Fruit fly (Drosophila melanogaster) whole organism, embryonic: Measurements from ENCODE around the gene 5-HT2B.

Experiments used
- B-H1 ChIP-seq: fragments of 200-800 bp; sonication (Bioruptor generic); IDR thresholded peaks from 3 replicates; pipeline ENCODE4 v1.3.6; 2022; ENCODE audit warnings: missing biosample characterization, missing genetic modification characterization
- BtbVII ChIP-seq: fragments of 200-800 bp; sonication (Bioruptor generic); optimal IDR thresholded peaks from 3 replicates; lab custom pipeline; 2017; ENCODE audit warnings: missing biosample characterization, mild to moderate bottlenecking, missing genetic modification characterization
- CG10431 ChIP-seq: fragments of 200-800 bp; sonication (Bioruptor generic); optimal IDR thresholded peaks from 3 replicates; lab custom pipeline; 2018; ENCODE audit warnings: missing biosample characterization, mild to moderate bottlenecking, missing genetic modification characterization
- CG12659 ChIP-seq: fragments of 200-800 bp; sonication (Bioruptor generic); optimal IDR thresholded peaks from 3 replicates; lab custom pipeline; 2017; ENCODE audit warnings: mild to moderate bottlenecking, missing biosample characterization, missing genetic modification reagents, missing genetic modification characterization
- CG14860 ChIP-seq: fragments of 200-800 bp; sonication (Bioruptor generic); IDR thresholded peaks from 3 replicates; pipeline ENCODE4 v1.3.6; 2022; ENCODE audit warnings: missing biosample characterization, missing genetic modification characterization; ENCODE audit not compliant: partially characterized antibody
- CG16813 ChIP-seq: fragments of 200-800 bp; sonication (Bioruptor generic); IDR thresholded peaks from 3 replicates; pipeline ENCODE4 v1.3.6; 2022; ENCODE audit warnings: missing biosample characterization, missing genetic modification characterization; ENCODE audit not compliant: partially characterized antibody
- CG17328 ChIP-seq: fragments of 200-800 bp; sonication (Bioruptor generic); IDR thresholded peaks from 2 replicates; pipeline ENCODE4 v1.3.6; 2022; ENCODE audit warnings: missing biosample characterization, missing genetic modification characterization
- CG17912 ChIP-seq: fragments of 200-800 bp; sonication (Bioruptor generic); optimal IDR thresholded peaks from 2 replicates; lab custom pipeline; 2018; ENCODE audit warnings: missing biosample characterization, mild to moderate bottlenecking, missing genetic modification characterization
- CG18599 ChIP-seq: fragments of 200-800 bp; sonication (Bioruptor generic); optimal IDR thresholded peaks from 3 replicates; lab custom pipeline; 2017; ENCODE audit warnings: missing biosample characterization, missing genetic modification characterization, mild to moderate bottlenecking, moderate library complexity, missing genetic modification reagents
- CG18619 ChIP-seq: fragments of 200-800 bp; sonication (Bioruptor generic); optimal IDR thresholded peaks from 3 replicates; lab custom pipeline; 2017; ENCODE audit warnings: missing biosample characterization, mild to moderate bottlenecking, missing genetic modification characterization
- CG2120 ChIP-seq: fragments of 200-800 bp; sonication (Bioruptor generic); optimal IDR thresholded peaks from 3 replicates; lab custom pipeline; 2016; ENCODE audit warnings: missing biosample characterization, missing genetic modification characterization
- CG2202 ChIP-seq: fragments of 200-800 bp; sonication (Bioruptor generic); optimal IDR thresholded peaks from 2 replicates; lab custom pipeline; 2018; ENCODE audit warnings: missing biosample characterization, mild to moderate bottlenecking, missing genetic modification characterization
- CG31224 ChIP-seq: fragments of 200-800 bp; sonication (Bioruptor generic); IDR thresholded peaks from 2 replicates; pipeline ENCODE4 v1.3.6; 2022; ENCODE audit warnings: missing biosample characterization, missing genetic modification characterization
- CG31388 ChIP-seq: fragments of 200-800 bp; sonication (Bioruptor generic); optimal IDR thresholded peaks from 2 replicates; lab custom pipeline; 2016; ENCODE audit warnings: missing biosample characterization, missing genetic modification characterization
- CG31441 ChIP-seq: fragments of 200-800 bp; sonication (Bioruptor generic); IDR thresholded peaks from 2 replicates; pipeline ENCODE4 v1.3.6; 2022; ENCODE audit warnings: missing biosample characterization, missing genetic modification characterization
- CG33557 ChIP-seq: fragments of 200-800 bp; sonication (Bioruptor generic); optimal IDR thresholded peaks from 2 replicates; lab custom pipeline; 2019; ENCODE audit warnings: missing biosample characterization, mild to moderate bottlenecking, missing genetic modification characterization, moderate library complexity
- CG34224 ChIP-seq: fragments of 200-800 bp; sonication (Bioruptor generic); IDR thresholded peaks from 3 replicates; pipeline ENCODE4 v1.3.6; 2022; ENCODE audit warnings: missing biosample characterization, missing genetic modification characterization; ENCODE audit not compliant: partially characterized antibody
- CG42726 ChIP-seq: fragments of 200-800 bp; sonication (Bioruptor generic); IDR thresholded peaks from 2 replicates; pipeline ENCODE4 v1.3.6; 2022; ENCODE audit warnings: missing biosample characterization, missing genetic modification characterization; ENCODE audit not compliant: partially characterized antibody
- CG5180 ChIP-seq: fragments of 200-800 bp; sonication (Bioruptor generic); optimal IDR thresholded peaks from 3 replicates; lab custom pipeline; 2017; ENCODE audit warnings: missing biosample characterization, missing genetic modification characterization, mild to moderate bottlenecking, moderate library complexity, missing genetic modification reagents
- CG5245 ChIP-seq: fragments of 200-800 bp; sonication (Bioruptor generic); optimal IDR thresholded peaks from 3 replicates; lab custom pipeline; 2016; ENCODE audit warnings: missing biosample characterization, missing genetic modification characterization
- CG6689 ChIP-seq: fragments of 200-800 bp; sonication (Bioruptor generic); IDR thresholded peaks from 2 replicates; pipeline ENCODE4 v1.3.6; 2022; ENCODE audit warnings: missing biosample characterization, missing genetic modification characterization
- CG6791 ChIP-seq: fragments of 200-800 bp; sonication (Bioruptor generic); IDR thresholded peaks from 3 replicates; pipeline ENCODE4 v1.3.6; 2022; ENCODE audit warnings: missing biosample characterization, missing genetic modification characterization; ENCODE audit not compliant: partially characterized antibody
- CG9876 ChIP-seq: fragments of 200-800 bp; sonication (Bioruptor generic); optimal IDR thresholded peaks from 2 replicates; lab custom pipeline; 2016; ENCODE audit warnings: missing biosample characterization, missing genetic modification characterization
- CG9932 ChIP-seq: fragments of 200-800 bp; sonication (Bioruptor generic); IDR thresholded peaks from 2 replicates; pipeline ENCODE4 v1.3.6; 2022; ENCODE audit warnings: missing biosample characterization, missing genetic modification characterization
- Dad ChIP-seq: fragments of 200-800 bp; sonication (Bioruptor generic); optimal IDR thresholded peaks from 3 replicates; lab custom pipeline; 2016; ENCODE audit warnings: missing biosample characterization, missing genetic modification characterization
- E2f1 ChIP-seq: fragments of 200-800 bp; sonication (Bioruptor generic); IDR thresholded peaks from 2 replicates; pipeline ENCODE4 v1.3.6; 2022; ENCODE audit warnings: missing biosample characterization, missing genetic modification characterization
- ERR ChIP-seq: fragments of 200-800 bp; sonication (Bioruptor generic); optimal IDR thresholded peaks from 2 replicates; lab custom pipeline; 2016; ENCODE audit warnings: missing biosample characterization, missing genetic modification characterization
- Gsc ChIP-seq: fragments of 200-800 bp; sonication (Bioruptor generic); IDR thresholded peaks from 2 replicates; pipeline ENCODE4 v1.3.6; 2022; ENCODE audit warnings: missing biosample characterization, missing genetic modification characterization
- HLH4C ChIP-seq: fragments of 200-800 bp; sonication (Bioruptor generic); IDR thresholded peaks from 3 replicates; pipeline ENCODE4 v1.3.6; 2022; ENCODE audit warnings: missing biosample characterization, missing genetic modification characterization; ENCODE audit not compliant: partially characterized antibody
- Hey ChIP-seq: fragments of 200-800 bp; sonication (Bioruptor generic); optimal IDR thresholded peaks from 3 replicates; lab custom pipeline; 2018; ENCODE audit warnings: missing biosample characterization, mild to moderate bottlenecking, missing genetic modification characterization
- Hr51 ChIP-seq, 2 experiments: fragments of 200-800 bp; sonication (Bioruptor generic); optimal IDR thresholded peaks; 2 replicates in 1 of 2; 3 replicates in 1 of 2; lab custom pipeline; 2016 to 2018; ENCODE audit warnings: missing biosample characterization in 2 of 2, missing genetic modification characterization in 2 of 2, mild to moderate bottlenecking in 1 of 2, moderate library complexity in 1 of 2
- NFAT ChIP-seq: fragments of 200-800 bp; sonication (Bioruptor generic); IDR thresholded peaks from 2 replicates; pipeline ENCODE4 v1.3.6; 2022; ENCODE audit warnings: missing biosample characterization, missing genetic modification characterization
- Spps ChIP-seq: fragments of 200-800 bp; sonication (Bioruptor generic); optimal IDR thresholded peaks from 2 replicates; lab custom pipeline; 2018; ENCODE audit warnings: missing biosample characterization, mild to moderate bottlenecking, missing genetic modification characterization
- Vsx1 ChIP-seq: fragments of 200-800 bp; sonication (Bioruptor generic); optimal IDR thresholded peaks from 2 replicates; lab custom pipeline; 2017; ENCODE audit warnings: missing biosample characterization, mild to moderate bottlenecking, missing genetic modification characterization, missing genetic modification reagents
- az2 ChIP-seq: fragments of 200-800 bp; sonication (Bioruptor generic); optimal IDR thresholded peaks from 3 replicates; lab custom pipeline; 2016; ENCODE audit warnings: missing biosample characterization, missing genetic modification characterization
- cas ChIP-seq: fragments of 200-800 bp; sonication (Bioruptor generic); IDR thresholded peaks from 2 replicates; pipeline ENCODE4 v1.3.6; 2022; ENCODE audit warnings: missing biosample characterization, missing genetic modification characterization
- chm ChIP-seq: fragments of 200-800 bp; sonication (Bioruptor generic); IDR thresholded peaks from 2 replicates; pipeline ENCODE4 v1.3.6; 2022; ENCODE audit warnings: missing biosample characterization, missing genetic modification characterization
- emc ChIP-seq: fragments of 200-800 bp; sonication (Bioruptor generic); optimal IDR thresholded peaks from 2 replicates; lab custom pipeline; 2016; ENCODE audit warnings: missing biosample characterization, missing genetic modification characterization
- grn ChIP-seq: fragments of 200-800 bp; sonication (Bioruptor generic); optimal IDR thresholded peaks from 3 replicates; lab custom pipeline; 2017; ENCODE audit warnings: missing biosample characterization, missing genetic modification characterization
- knrl ChIP-seq: fragments of 200-800 bp; sonication (Bioruptor generic); IDR thresholded peaks from 3 replicates; pipeline ENCODE4 v1.3.6; 2022; ENCODE audit warnings: missing biosample characterization, missing genetic modification characterization; ENCODE audit not compliant: partially characterized antibody
- org-1 ChIP-seq: fragments of 200-800 bp; sonication (Bioruptor generic); optimal IDR thresholded peaks from 2 replicates; lab custom pipeline; 2017; ENCODE audit warnings: missing biosample characterization, missing genetic modification characterization
- repo ChIP-seq: fragments of 200-800 bp; sonication (Bioruptor generic); optimal IDR thresholded peaks from 2 replicates; lab custom pipeline; 2016; ENCODE audit warnings: missing biosample characterization, missing genetic modification characterization
- sens-2 ChIP-seq: fragments of 200-800 bp; sonication (Bioruptor generic); IDR thresholded peaks from 2 replicates; pipeline ENCODE4 v1.3.6; 2022; ENCODE audit warnings: missing biosample characterization, missing genetic modification characterization
- seq ChIP-seq: fragments of 200-800 bp; sonication (Bioruptor generic); IDR thresholded peaks from 2 replicates; pipeline ENCODE4 v1.3.6; 2022; ENCODE audit warnings: missing biosample characterization, missing genetic modification characterization
- sna ChIP-seq: fragments of 200-800 bp; sonication (Bioruptor generic); IDR thresholded peaks from 2 replicates; pipeline ENCODE4 v1.3.6; 2022; ENCODE audit warnings: missing biosample characterization, missing genetic modification characterization; ENCODE audit not compliant: partially characterized antibody
- tgo ChIP-seq: fragments of 200-800 bp; sonication (Bioruptor generic); IDR thresholded peaks from 3 replicates; pipeline ENCODE4 v1.3.6; 2022; ENCODE audit warnings: missing biosample characterization, missing genetic modification characterization
- wdn ChIP-seq: fragments of 200-800 bp; sonication (Bioruptor generic); IDR thresholded peaks from 2 replicates; pipeline ENCODE4 v1.3.6; 2022; ENCODE audit warnings: missing biosample characterization, missing genetic modification characterization
- wor ChIP-seq: fragments of 200-800 bp; sonication (Bioruptor generic); IDR thresholded peaks from 2 replicates; pipeline ENCODE4 v1.3.6; 2022; ENCODE audit warnings: missing biosample characterization, missing genetic modification characterization

The 5-HT2B gene

dm6 chr3R:8642376-8642966 is 64.5 kb downstream of the 5-HT2B start (continued):
- TF ChIP-seq HLH4C (GFP tag; lab: Robert Waterston, UW) (peak; percentile 58), CG9876 (GFP tag; lab: Kevin White, UChicago) (no peak), CG5245 (GFP tag; lab: Kevin White, UChicago) (no peak), sna (GFP tag; lab: Robert Waterston, UW) (peak; percentile 38), Gsc (GFP tag; lab: Robert Waterston, UW) (no peak), BtbVII (GFP tag; lab: Kevin White, UChicago) (peak; percentile 36), CG6689 (GFP tag; lab: Robert Waterston, UW) (no peak), wdn (GFP tag; lab: Robert Waterston, UW) (no peak), grn (GFP tag; lab: Kevin White, UChicago) (peak; percentile 80), CG17912 (no peak), Vsx1 (GFP tag; lab: Kevin White, UChicago) (peak; percentile 17), CG9932 (GFP tag; lab: Robert Waterston, UW) (no peak), CG5180 (GFP tag; lab: Kevin White, UChicago) (peak; percentile 14), CG31388 (GFP tag; lab: Kevin White, UChicago) (no peak), chm (GFP tag; lab: Robert Waterston, UW) (no peak), Spps (tag; lab: Kevin White, UChicago) (no peak), sens-2 (GFP tag; lab: Robert Waterston, UW) (0 out of 2 replicates have a peak, but pooled peaks have one; percentile 16), CG12659 (GFP tag; lab: Kevin White, UChicago) (no peak), wor (no peak), repo (GFP tag; lab: Kevin White, UChicago) (no peak), CG34224 (GFP tag; lab: Robert Waterston, UW) (peak; percentile 63; the same call in 2 of the 3 replicates), knrl (GFP tag; lab: Robert Waterston, UW) (peak; percentile 49; the same call in 2 of the 3 replicates), CG16813 (GFP tag; lab: Robert Waterston, UW) (peak; percentile 68), NFAT (GFP tag; lab: Robert Waterston, UW) (no peak), CG42726 (GFP tag; lab: Robert Waterston, UW) (peak; percentile 42; the same call in 1 of the 2 replicates), CG2202 (tag; lab: Kevin White, UChicago) (no peak), CG18619 (GFP tag; lab: Kevin White, UChicago) (no peak), CG6791 (GFP tag; lab: Robert Waterston, UW) (peak; percentile 76), CG14860 (GFP tag; lab: Robert Waterston, UW) (peak; percentile 56; the same call in 2 of the 3 replicates)

- TF ChIP-seq E2f1 (GFP tag; lab: Robert Waterston, UW), result no peak
- TF ChIP-seq Hey (tag; lab: Kevin White, UChicago), result no peak
- TF ChIP-seq Dad (GFP tag; lab: Kevin White, UChicago), result no peak
- TF ChIP-seq emc (GFP tag; lab: Kevin White, UChicago), result no peak
- TF ChIP-seq org-1 (GFP tag; lab: Kevin White, UChicago), result no peak
- no peak for TF ChIP-seq CG33557
- no peak for TF ChIP-seq CG17328 (GFP tag; lab: Robert Waterston, UW)
- TF ChIP-seq CG31441 (GFP tag; lab: Robert Waterston, UW), result no peak
- no peak for TF ChIP-seq cas (GFP tag; lab: Robert Waterston, UW)
- no peak for TF ChIP-seq Hr51 (GFP tag; optimal IDR thresholded peaks at IDR 0.05; lab: Kevin White, UChicago)
- no peak for TF ChIP-seq CG10431 (GFP tag; lab: Kevin White, UChicago)
- peak; percentile 65 for TF ChIP-seq CG31224 (GFP tag; lab: Robert Waterston, UW)
- TF ChIP-seq B-H1 (GFP tag; lab: Robert Waterston, UW), result no peak; the same call in 2 of the 3 replicates
- TF ChIP-seq az2 (GFP tag; lab: Kevin White, UChicago), result peak; percentile 5
- no peak for TF ChIP-seq CG18599
- peak; percentile 13 for TF ChIP-seq CG2120
- no peak for TF ChIP-seq ERR (GFP tag; lab: Kevin White, UChicago)
- peak; percentile 21; the same call in 1 of the 3 replicates for TF ChIP-seq tgo (GFP tag; lab: Robert Waterston, UW)
- TF ChIP-seq seq (GFP tag; lab: Robert Waterston, UW), result no peak
Observed at dm6 chr3R:8645580-8646220, 67.7 kb downstream of the 5-HT2B start, which contains the start of gene Cyp313b1. Gene Cyp313b1 (minus strand): TSS chr3R:8645650.
